Fruit fly (Drosophila melanogaster) whole organism, prepupa: ENCODE data around the gene CG3184.

ENCODE experiments used
- Blimp-1 ChIP-seq: fragments of 200-800 bp; sonication (Bioruptor generic); optimal IDR thresholded peaks from 3 replicates; lab custom pipeline; 2017; ENCODE audit warnings: missing biosample characterization, missing genetic modification characterization, mild to moderate bottlenecking, moderate library complexity, missing genetic modification reagents
- CG11902 ChIP-seq: fragments of 200-800 bp; sonication (Bioruptor generic); optimal IDR thresholded peaks from 3 replicates; lab custom pipeline; 2016; ENCODE audit warnings: missing biosample characterization, missing genetic modification characterization
- CG1621 ChIP-seq: fragments of 200-800 bp; sonication (Bioruptor generic); optimal IDR thresholded peaks from 3 replicates; lab custom pipeline; 2018; ENCODE audit warnings: missing biosample characterization, mild to moderate bottlenecking, missing genetic modification characterization
- CG16779 ChIP-seq: fragments of 200-800 bp; sonication (Bioruptor generic); optimal IDR thresholded peaks from 3 replicates; lab custom pipeline; 2017; ENCODE audit warnings: missing biosample characterization, mild to moderate bottlenecking, missing genetic modification characterization
- CG3032 ChIP-seq: fragments of 200-800 bp; optimal IDR thresholded peaks from 2 replicates; lab custom pipeline; 2019; ENCODE audit warnings: missing biosample characterization, mild to moderate bottlenecking, missing genetic modification characterization, moderate library complexity
- CG31627 ChIP-seq: fragments of 200-800 bp; sonication (Bioruptor generic); optimal IDR thresholded peaks from 3 replicates; lab custom pipeline; 2016; ENCODE audit warnings: missing biosample characterization, missing genetic modification characterization
- CG32006 ChIP-seq: fragments of 200-800 bp; sonication (Bioruptor generic); optimal IDR thresholded peaks from 3 replicates; lab custom pipeline; 2017; ENCODE audit warnings: missing biosample characterization, mild to moderate bottlenecking, missing genetic modification characterization
- CG3919 ChIP-seq: fragments of 200-800 bp; sonication (Bioruptor generic); optimal IDR thresholded peaks from 3 replicates; lab custom pipeline; 2016; ENCODE audit warnings: missing biosample characterization, missing genetic modification characterization
- CG4318 ChIP-seq: fragments of 200-800 bp; sonication (Bioruptor generic); optimal IDR thresholded peaks from 3 replicates; lab custom pipeline; 2017; ENCODE audit warnings: missing biosample characterization, mild to moderate bottlenecking, missing genetic modification characterization
- CG6163 ChIP-seq: fragments of 200-800 bp; sonication (Bioruptor generic); IDR thresholded peaks from 3 replicates; pipeline ENCODE4 v1.3.6; 2022; ENCODE audit warnings: missing biosample characterization, missing genetic modification characterization
- CG6276 ChIP-seq: fragments of 200-800 bp; sonication (Bioruptor generic); optimal IDR thresholded peaks from 2 replicates; lab custom pipeline; 2017; ENCODE audit warnings: missing biosample characterization, mild to moderate bottlenecking, missing genetic modification characterization
- CG6808 ChIP-seq: fragments of 200-800 bp; sonication (Bioruptor generic); optimal IDR thresholded peaks from 3 replicates; lab custom pipeline; 2017; ENCODE audit warnings: missing biosample characterization, missing genetic modification characterization, mild to moderate bottlenecking, moderate library complexity, missing genetic modification reagents
- CG8632 ChIP-seq: fragments of 200-800 bp; sonication (Bioruptor generic); optimal IDR thresholded peaks from 3 replicates; lab custom pipeline; 2016; ENCODE audit warnings: missing biosample characterization, missing genetic modification characterization
- Eip78C ChIP-seq: fragments of 200-800 bp; sonication (Bioruptor generic); peaks from one replicate; lab custom pipeline; 2016; ENCODE audit warnings: missing biosample characterization, missing genetic modification characterization
- Eip93F ChIP-seq: fragments of 200-800 bp; sonication (Bioruptor generic); optimal IDR thresholded peaks from 2 replicates; lab custom pipeline; 2016; ENCODE audit warnings: missing biosample characterization, mild to moderate bottlenecking, missing genetic modification characterization
- Ets96B ChIP-seq: fragments of 200-800 bp; optimal IDR thresholded peaks from 2 replicates; lab custom pipeline; 2019; ENCODE audit warnings: missing biosample characterization, mild to moderate bottlenecking, missing genetic modification characterization, moderate library complexity
- Hr39 ChIP-seq: fragments of 200-800 bp; sonication (Bioruptor generic); optimal IDR thresholded peaks from 2 replicates; lab custom pipeline; 2016; ENCODE audit warnings: missing biosample characterization, missing genetic modification characterization
- Smox ChIP-seq: fragments of 200-800 bp; sonication (Bioruptor generic); optimal IDR thresholded peaks from 3 replicates; lab custom pipeline; 2016; ENCODE audit warnings: missing biosample characterization, missing genetic modification characterization
- acj6 ChIP-seq: fragments of 200-800 bp; sonication (Bioruptor generic); optimal IDR thresholded peaks from 3 replicates; lab custom pipeline; 2016; ENCODE audit warnings: missing biosample characterization, missing genetic modification characterization
- cyc ChIP-seq: fragments of 200-800 bp; sonication (Bioruptor generic); optimal IDR thresholded peaks from 3 replicates; lab custom pipeline; 2016; ENCODE audit warnings: missing biosample characterization, missing genetic modification characterization
- dsx ChIP-seq: fragments of 200-800 bp; optimal IDR thresholded peaks from 3 replicates; lab custom pipeline; 2019; ENCODE audit warnings: missing biosample characterization, mild to moderate bottlenecking, missing genetic modification characterization, moderate library complexity; ENCODE audit not compliant: poor library complexity, severe bottlenecking
- eg ChIP-seq: fragments of 200-800 bp; sonication (Bioruptor generic); IDR thresholded peaks from 3 replicates; pipeline ENCODE4 v1.3.6; 2022; ENCODE audit warnings: missing biosample characterization, missing genetic modification characterization
- esn ChIP-seq: fragments of 200-800 bp; sonication (Bioruptor generic); optimal IDR thresholded peaks from 2 replicates; lab custom pipeline; 2016; ENCODE audit warnings: missing biosample characterization, mild to moderate bottlenecking, missing genetic modification characterization, moderate library complexity
- fd85E ChIP-seq: fragments of 200-800 bp; sonication (Bioruptor generic); optimal IDR thresholded peaks from 3 replicates; lab custom pipeline; 2016; ENCODE audit warnings: missing biosample characterization, missing genetic modification characterization
- fkh ChIP-seq: fragments of 200-800 bp; sonication (Bioruptor generic); optimal IDR thresholded peaks from 3 replicates; lab custom pipeline; 2017; ENCODE audit warnings: missing biosample characterization, mild to moderate bottlenecking, missing genetic modification characterization, moderate library complexity
- lz ChIP-seq: fragments of 200-800 bp; sonication (Bioruptor generic); optimal IDR thresholded peaks from 3 replicates; lab custom pipeline; 2016; ENCODE audit warnings: missing biosample characterization, missing genetic modification characterization
- spab ChIP-seq: fragments of 200-800 bp; sonication (Bioruptor generic); optimal IDR thresholded peaks from 2 replicates; lab custom pipeline; 2017; ENCODE audit warnings: missing biosample characterization, mild to moderate bottlenecking, missing genetic modification characterization, missing genetic modification reagents
- ss ChIP-seq, 2 experiments: fragments of 200-800 bp; sonication (Bioruptor generic); optimal IDR thresholded peaks; 2 replicates in 1 of 2; 3 replicates in 1 of 2; lab custom pipeline; 2017 to 2018; ENCODE audit warnings: mild to moderate bottlenecking in 2 of 2, missing biosample characterization in 2 of 2, missing genetic modification characterization in 2 of 2, moderate library complexity in 1 of 2
- svp ChIP-seq: fragments of 200-800 bp; sonication (Bioruptor generic); peaks from one replicate; lab custom pipeline; 2016; ENCODE audit warnings: missing biosample characterization, missing genetic modification characterization

The CG3184 gene

DNA sequence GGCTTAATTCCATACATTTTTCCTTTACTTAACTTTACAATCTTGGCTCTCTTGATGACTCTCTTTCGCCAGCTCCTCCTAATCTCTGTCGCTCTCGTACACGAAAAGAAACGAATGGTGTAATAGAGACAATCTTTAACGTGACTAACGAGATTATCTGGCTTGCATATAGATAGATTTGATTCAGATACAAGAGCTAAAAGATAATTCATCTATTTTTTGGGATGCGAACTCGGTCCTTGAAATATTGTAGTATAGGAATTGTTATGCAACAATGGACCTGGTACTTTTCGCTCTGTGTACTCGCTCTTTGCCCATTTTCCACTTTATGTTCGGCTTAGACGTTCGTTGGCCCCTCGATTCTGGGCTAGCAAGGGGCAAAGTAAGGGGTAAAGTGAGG lies 22.7 kb upstream of the CG3184 start (continued):
- TF ChIP-seq CG6163 (GFP tag; lab: Robert Waterston, UW): peak; percentile 90
- TF ChIP-seq fd85E (GFP tag; lab: Kevin White, UChicago): no peak
- TF ChIP-seq Eip93F: no peak
- peak; percentile 40 for TF ChIP-seq CG11902
- peak; percentile 69 for TF ChIP-seq CG3032 (tag; lab: Kevin White, UChicago)
- TF ChIP-seq spab: peak; percentile 63
- peak; percentile 94 for TF ChIP-seq Eip78C (GFP tag; lab: Kevin White, UChicago)
- peak; percentile 59 for TF ChIP-seq Hr39 (GFP tag; lab: Kevin White, UChicago)
- peak; percentile 78 for TF ChIP-seq CG1621
- TF ChIP-seq lz (GFP tag; lab: Kevin White, UChicago): peak; percentile 73
- peak; percentile 60 for TF ChIP-seq CG8632 (GFP tag; lab: Kevin White, UChicago)
- TF ChIP-seq ss (GFP tag; optimal IDR thresholded peaks at IDR 0.05; lab: Kevin White, UChicago): peak; percentile 70 to 76
- TF ChIP-seq, all 60 proteins: peak for 54

- TF ChIP-seq CG11902: no peak
- TF ChIP-seq lz (GFP tag; lab: Kevin White, UChicago): no peak
- no peak for TF ChIP-seq CG3919 (GFP tag; lab: Kevin White, UChicago)
- no peak for TF ChIP-seq dsx (GFP tag; lab: Kevin White, UChicago)
- TF ChIP-seq CG16779 (tag; lab: Kevin White, UChicago): no peak
- no peak for TF ChIP-seq CG6276 (GFP tag; lab: Kevin White, UChicago)
- TF ChIP-seq CG31627 (GFP tag; lab: Kevin White, UChicago): no peak
- TF ChIP-seq fkh: peak; percentile 51
- no peak for TF ChIP-seq acj6 (GFP tag; lab: Kevin White, UChicago)
- peak; percentile 43 for TF ChIP-seq Eip78C (GFP tag; lab: Kevin White, UChicago)
- no peak for TF ChIP-seq CG3032 (tag; lab: Kevin White, UChicago)
- TF ChIP-seq esn (GFP tag; lab: Kevin White, UChicago): no peak
- no peak for TF ChIP-seq Blimp-1
Measured at dm6 chrX:6710665-6711064, 22.1 kb upstream of the CG3184 start.

DNA sequence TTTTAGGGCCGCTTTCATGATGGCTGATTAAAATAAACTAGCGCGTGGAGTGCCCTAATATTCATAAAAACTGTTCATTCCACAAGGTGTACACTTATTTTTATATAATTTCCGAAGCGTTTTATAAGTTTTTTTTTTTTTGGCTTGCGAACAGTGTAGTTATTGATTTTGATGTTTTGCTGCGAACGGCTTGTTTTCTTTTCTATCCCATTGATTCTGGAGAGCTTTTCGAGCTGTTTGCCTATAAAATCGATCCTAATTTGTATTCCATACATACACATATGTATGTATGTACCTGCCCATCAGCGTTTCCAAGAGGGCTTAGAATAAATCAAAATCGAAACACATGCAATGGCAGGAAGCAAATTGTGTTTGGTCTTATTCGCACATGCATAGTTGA lies 21.7 kb upstream of the CG3184 start:
- TF ChIP-seq CG4318 (no peak), svp (peak; percentile 10)

- TF ChIP-seq CG6808 (GFP tag; lab: Kevin White, UChicago): peak; percentile 97
- no peak for TF ChIP-seq Smox (GFP tag; lab: Kevin White, UChicago)
Measured at dm6 chrX:6709252-6710037, 20.9 kb upstream of the CG3184 start.

DNA sequence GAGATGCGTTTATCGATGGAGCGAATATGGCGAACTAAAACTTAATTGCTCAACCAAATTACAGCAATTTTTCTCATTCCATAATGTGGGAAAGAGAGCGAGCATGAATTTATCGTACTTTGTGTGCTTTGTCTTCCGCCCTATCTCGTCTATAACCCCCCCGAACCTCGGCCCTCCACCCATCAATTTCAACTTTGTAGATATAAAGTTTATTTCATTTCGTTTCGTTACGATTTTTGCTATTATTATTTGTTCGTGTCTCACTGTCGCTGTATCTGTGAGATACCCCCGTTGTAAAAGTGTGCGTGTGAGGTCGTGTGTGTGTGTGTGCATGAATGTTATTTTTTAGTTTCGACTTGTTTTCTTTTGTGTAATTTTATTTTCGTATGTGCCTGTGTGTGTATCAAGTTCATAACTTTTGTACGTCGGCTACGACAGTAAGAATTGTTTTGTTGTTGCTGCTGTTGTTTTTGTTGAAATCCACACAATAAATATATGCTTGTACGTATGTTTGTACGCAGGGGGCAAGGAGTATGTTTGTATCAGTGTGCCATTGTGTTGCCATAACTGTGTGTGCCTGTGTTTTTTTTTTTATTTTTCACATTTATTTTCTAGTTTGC lies 20.1 kb upstream of the CG3184 start:
- peak; percentile 14 for TF ChIP-seq CG6276 (GFP tag; lab: Kevin White, UChicago)
- TF ChIP-seq CG16779 (tag; lab: Kevin White, UChicago): peak; percentile 30
- TF ChIP-seq Hr39 (GFP tag; lab: Kevin White, UChicago): no peak
- no peak for TF ChIP-seq eg (GFP tag; lab: Robert Waterston, UW)
- peak; percentile 81 for TF ChIP-seq fkh
- TF ChIP-seq Ets96B (tag; lab: Kevin White, UChicago): no peak
- TF ChIP-seq CG11902: no peak
- no peak for TF ChIP-seq dsx (GFP tag; lab: Kevin White, UChicago)
- TF ChIP-seq CG32006 (GFP tag; lab: Kevin White, UChicago): peak; percentile 17
- TF ChIP-seq Eip78C (GFP tag; lab: Kevin White, UChicago): peak; percentile 43
- no peak for TF ChIP-seq cyc (GFP tag; lab: Kevin White, UChicago)
